Worm (Caenorhabditis elegans) whole organism, midembryonic: ENCODE results near the gene C18H7.6.

Source experiments
- T22C8.4 ChIP-seq: fragments of 200-800 bp; sonication (Bioruptor generic); IDR thresholded peaks from 2 replicates; pipeline ENCODE4 v1.3.6; 2022; ENCODE audit warnings: missing genetic modification characterization, missing compliant biosample characterization
- cog-1 ChIP-seq: sonication (generic microtip); optimal IDR thresholded peaks from 2 replicates; lab custom pipeline; 2016; ENCODE audit warnings: missing genetic modification characterization, missing compliant biosample characterization
- flt-1 ChIP-seq: fragments of 200-800 bp; sonication (Bioruptor generic); IDR thresholded peaks from 2 replicates; pipeline ENCODE4 v1.3.6; 2022; ENCODE audit warnings: missing genetic modification characterization, missing compliant biosample characterization
- klf-2 ChIP-seq: fragments of 200-800 bp; sonication (Bioruptor generic); conservative IDR thresholded peaks from 2 replicates; pipeline ENCODE4 v1.3.6; 2022; ENCODE audit warnings: missing genetic modification reagents, missing genetic modification characterization, missing compliant biosample characterization
- ref-1 ChIP-seq: fragments of 200-800 bp; sonication (Bioruptor generic); conservative IDR thresholded peaks from 2 replicates; pipeline ENCODE4 v1.3.6; 2022; ENCODE audit warnings: missing genetic modification reagents, missing genetic modification characterization, missing compliant biosample characterization
- tab-1 ChIP-seq: fragments of 200-800 bp; sonication (Bioruptor generic); IDR thresholded peaks from 2 replicates; pipeline ENCODE4 v1.3.6; 2022; ENCODE audit warnings: missing genetic modification characterization, missing compliant biosample characterization
- ztf-29 ChIP-seq: fragments of 200-800 bp; sonication (Bioruptor generic); IDR thresholded peaks from 2 replicates; pipeline ENCODE4 v1.3.6; 2022; ENCODE audit warnings: missing genetic modification reagents, missing genetic modification characterization, missing compliant biosample characterization

ce11 chrIV:554005-554404 is 38.3 kb downstream of the C18H7.6 start:
- no peak for TF ChIP-seq flt-1 (GFP tag; lab: Robert Waterston, UW)
- no peak for TF ChIP-seq tab-1 (GFP tag; lab: Robert Waterston, UW)
- no peak for TF ChIP-seq T22C8.4
- no peak for TF ChIP-seq klf-2 (GFP tag; lab: Robert Waterston, UW)
- no peak for TF ChIP-seq cog-1
- no peak for TF ChIP-seq ref-1 (GFP tag; lab: Robert Waterston, UW)
- TF ChIP-seq ztf-29 (GFP tag; lab: Robert Waterston, UW), result no peak
